Worm (Caenorhabditis elegans) whole organism, L4 larva: ENCODE measurements around the gene orc-4.

Experiments
- F10B5.3 ChIP-seq: sonication (generic microtip); optimal IDR thresholded peaks from 2 replicates; lab custom pipeline; 2016; ENCODE audit warnings: mild to moderate bottlenecking, missing genetic modification characterization, missing compliant biosample characterization
- F37D6.2 ChIP-seq: sonication (generic microtip); optimal IDR thresholded peaks from 2 replicates; lab custom pipeline; 2016; ENCODE audit warnings: mild to moderate bottlenecking, missing genetic modification characterization, missing compliant biosample characterization
- F44E2.7 ChIP-seq: fragments of 200-800 bp; sonication (Bioruptor generic); IDR thresholded peaks from 2 replicates; pipeline ENCODE4 v2.1.2; 2022; ENCODE audit warnings: missing genetic modification characterization, missing compliant biosample characterization
- F49E8.2 ChIP-seq: sonication (generic microtip); optimal IDR thresholded peaks from 2 replicates; lab custom pipeline; 2016; ENCODE audit warnings: missing compliant biosample characterization, mild to moderate bottlenecking, missing genetic modification characterization, borderline replicate concordance
- Y75B8A.6 ChIP-seq: fragments of 200-800 bp; sonication (Bioruptor generic); IDR thresholded peaks from 2 replicates; pipeline ENCODE4 v1.3.6; 2022; ENCODE audit warnings: missing genetic modification reagents, missing genetic modification characterization, missing compliant biosample characterization
- aly-2 ChIP-seq: sonication (generic microtip); optimal IDR thresholded peaks from 2 replicates; lab custom pipeline; 2018; ENCODE audit warnings: missing biosample characterization, missing genetic modification characterization
- ama-1 ChIP-seq: fragments of 150-350 bp; optimal IDR thresholded peaks from 2 replicates; lab custom pipeline; 2014; ENCODE audit warnings: inconsistent platforms, mixed read lengths
- ceh-20 ChIP-seq: fragments of 200-800 bp; sonication (Bioruptor generic); IDR thresholded peaks from 2 replicates; pipeline ENCODE4 v1.3.6; 2022; ENCODE audit warnings: missing genetic modification reagents, missing genetic modification characterization, missing compliant biosample characterization
- ceh-28 ChIP-seq: fragments of 150-350 bp; optimal IDR thresholded peaks from 2 replicates; lab custom pipeline; 2014; ENCODE audit warnings: missing biosample characterization, missing genetic modification reagents, missing genetic modification characterization
- ceh-44 ChIP-seq: fragments of 200-800 bp; sonication (Bioruptor generic); IDR thresholded peaks from 2 replicates; pipeline ENCODE4 v1.3.6; 2022; ENCODE audit warnings: missing genetic modification reagents, missing genetic modification characterization, missing compliant biosample characterization
- ceh-82 ChIP-seq: sonication (generic microtip); optimal IDR thresholded peaks from 2 replicates; lab custom pipeline; 2017; ENCODE audit warnings: missing biosample characterization, missing genetic modification characterization
- ces-1 ChIP-seq: fragments of 150-350 bp; sonication (generic microtip); optimal IDR thresholded peaks from 4 replicates; lab custom pipeline; 2014; ENCODE audit warnings: missing biosample characterization, missing genetic modification reagents, missing genetic modification characterization
- cey-2 ChIP-seq: sonication (generic microtip); optimal IDR thresholded peaks from 3 replicates; lab custom pipeline; 2017; ENCODE audit warnings: missing genetic modification characterization, mild to moderate bottlenecking, missing compliant biosample characterization, antibody characterized with exemption, borderline replicate concordance; ENCODE audit not compliant: insufficient read depth
- daf-12 ChIP-seq: fragments of 150-350 bp; optimal IDR thresholded peaks from 2 replicates; lab custom pipeline; 2014; ENCODE audit warnings: missing biosample characterization, missing genetic modification reagents, missing genetic modification characterization
- duxl-1 ChIP-seq: sonication (generic microtip); optimal IDR thresholded peaks from 2 replicates; lab custom pipeline; 2016; ENCODE audit warnings: mild to moderate bottlenecking, missing genetic modification characterization, moderate library complexity, missing compliant biosample characterization; ENCODE audit not compliant: poor library complexity
- dve-1 ChIP-seq: sonication (generic microtip); optimal IDR thresholded peaks from 2 replicates; lab custom pipeline; 2017; ENCODE audit warnings: antibody characterized with exemption, mild to moderate bottlenecking, missing genetic modification characterization, missing compliant biosample characterization; ENCODE audit not compliant: insufficient read depth
- egl-27 ChIP-seq: sonication (generic microtip); optimal IDR thresholded peaks from 3 replicates; lab custom pipeline; 2017; ENCODE audit warnings: missing biosample characterization, missing genetic modification reagents, missing genetic modification characterization
- egl-43 ChIP-seq: fragments of 200-800 bp; sonication (Bioruptor generic); IDR thresholded peaks from 2 replicates; pipeline ENCODE4 v1.3.6; 2022; ENCODE audit warnings: missing genetic modification reagents, missing genetic modification characterization, missing compliant biosample characterization
- gei-8 ChIP-seq: fragments of 200-800 bp; sonication (Bioruptor generic); optimal IDR thresholded peaks from 2 replicates; lab custom pipeline; 2018; ENCODE audit warnings: mild to moderate bottlenecking, missing genetic modification characterization, missing compliant biosample characterization
- hlh-11 ChIP-seq: fragments of 200-800 bp; sonication (Bioruptor generic); optimal IDR thresholded peaks from 2 replicates; lab custom pipeline; 2018; ENCODE audit warnings: mild to moderate bottlenecking, missing genetic modification characterization, missing compliant biosample characterization
- hmg-1.1 ChIP-seq: fragments of 200-800 bp; sonication (Bioruptor generic); IDR thresholded peaks from 2 replicates; pipeline ENCODE4 v1.3.6; 2022; ENCODE audit warnings: missing genetic modification reagents, missing genetic modification characterization, missing compliant biosample characterization
- lim-7 ChIP-seq: fragments of 200-800 bp; sonication (Bioruptor generic); IDR thresholded peaks from 2 replicates; pipeline ENCODE4 v1.3.6; 2022; ENCODE audit warnings: missing genetic modification characterization, missing compliant biosample characterization
- lin-1 ChIP-seq: fragments of 200-800 bp; sonication (Bioruptor generic); IDR thresholded peaks from 2 replicates; pipeline ENCODE4 v1.3.6; 2022; ENCODE audit warnings: missing genetic modification reagents, missing genetic modification characterization, missing compliant biosample characterization
- lin-13 ChIP-seq: fragments of 150-350 bp; optimal IDR thresholded peaks from 2 replicates; lab custom pipeline; 2014; ENCODE audit warnings: missing biosample characterization, missing genetic modification reagents, missing genetic modification characterization
- lir-3 ChIP-seq: sonication (generic microtip); optimal IDR thresholded peaks from 2 replicates; lab custom pipeline; 2016; ENCODE audit warnings: mild to moderate bottlenecking, missing genetic modification characterization, missing compliant biosample characterization
- mdl-1 ChIP-seq, 2 experiments: fragments of 150-350 bp in 1 of 2; sonication (generic microtip) in 1 of 2; optimal IDR thresholded peaks; 2 replicates each; lab custom pipeline; 2014 to 2017; ENCODE audit warnings: missing biosample characterization in 2 of 2, missing genetic modification characterization in 2 of 2
- mdt-29 ChIP-seq: fragments of 200-800 bp; sonication (Bioruptor generic); IDR thresholded peaks from 2 replicates; pipeline ENCODE4 v1.3.6; 2022; ENCODE audit warnings: missing genetic modification reagents, missing genetic modification characterization, missing compliant biosample characterization
- mep-1 ChIP-seq: fragments of 150-350 bp; sonication (generic microtip); optimal IDR thresholded peaks from 3 replicates; lab custom pipeline; 2014; ENCODE audit warnings: missing biosample characterization, missing genetic modification characterization
- mxl-2 ChIP-seq: fragments of 200-800 bp; sonication (Bioruptor generic); conservative IDR thresholded peaks from 2 replicates; pipeline ENCODE4 v1.3.6; 2022; ENCODE audit warnings: missing genetic modification reagents, missing genetic modification characterization, missing compliant biosample characterization
- mxl-3 ChIP-seq: fragments of 200-800 bp; sonication (Bioruptor generic); optimal IDR thresholded peaks from 2 replicates; lab custom pipeline; 2018; ENCODE audit warnings: mild to moderate bottlenecking, missing genetic modification characterization, missing compliant biosample characterization
- nhr-102 ChIP-seq: sonication (generic microtip); optimal IDR thresholded peaks from 2 replicates; lab custom pipeline; 2016; ENCODE audit warnings: mild to moderate bottlenecking, missing genetic modification characterization, moderate library complexity, missing compliant biosample characterization
- nhr-11 ChIP-seq: fragments of 150-350 bp; optimal IDR thresholded peaks from 2 replicates; lab custom pipeline; 2014; ENCODE audit warnings: missing biosample characterization, missing genetic modification characterization
- nhr-25 ChIP-seq: sonication (generic microtip); optimal IDR thresholded peaks from 2 replicates; lab custom pipeline; 2017; ENCODE audit warnings: missing genetic modification characterization, mild to moderate bottlenecking, missing compliant biosample characterization, antibody characterized with exemption, moderate library complexity, borderline replicate concordance; ENCODE audit not compliant: insufficient read depth
- nhr-42 ChIP-seq: fragments of 200-800 bp; sonication (Bioruptor generic); IDR thresholded peaks from 2 replicates; pipeline ENCODE4 v1.3.6; 2022; ENCODE audit warnings: missing genetic modification characterization, missing compliant biosample characterization
- nhr-48 ChIP-seq: sonication (generic microtip); optimal IDR thresholded peaks from 2 replicates; lab custom pipeline; 2016; ENCODE audit warnings: mild to moderate bottlenecking, missing genetic modification characterization, missing compliant biosample characterization
- nhr-76 ChIP-seq: fragments of 150-350 bp; optimal IDR thresholded peaks from 2 replicates; lab custom pipeline; 2014; ENCODE audit warnings: missing biosample characterization, missing genetic modification characterization
- nhr-77 ChIP-seq: fragments of 150-350 bp; optimal IDR thresholded peaks from 2 replicates; lab custom pipeline; 2014; ENCODE audit warnings: missing biosample characterization, missing genetic modification characterization
- php-3 ChIP-seq: fragments of 200-800 bp; sonication (Bioruptor generic); IDR thresholded peaks from 2 replicates; pipeline ENCODE4 v1.3.6; 2022; ENCODE audit warnings: missing genetic modification reagents, missing genetic modification characterization, missing compliant biosample characterization
- saeg-2 ChIP-seq: fragments of 200-800 bp; sonication (Bioruptor generic); IDR thresholded peaks from 2 replicates; pipeline ENCODE4 v1.3.6; 2022; ENCODE audit warnings: missing genetic modification reagents, missing genetic modification characterization, missing compliant biosample characterization
- sdz-12 ChIP-seq: fragments of 200-800 bp; sonication (Bioruptor generic); optimal IDR thresholded peaks from 2 replicates; lab custom pipeline; 2018; ENCODE audit warnings: mild to moderate bottlenecking, missing genetic modification characterization, missing compliant biosample characterization
- set-16 ChIP-seq: fragments of 200-800 bp; sonication (Bioruptor generic); IDR thresholded peaks from 2 replicates; pipeline ENCODE4 v1.3.6; 2022; ENCODE audit warnings: missing genetic modification reagents, missing genetic modification characterization, missing compliant biosample characterization
- skn-1 ChIP-seq: fragments of 150-350 bp; optimal IDR thresholded peaks from 2 replicates; lab custom pipeline; 2014; ENCODE audit warnings: missing biosample characterization, missing genetic modification characterization
- snpc-1.2 ChIP-seq: fragments of 200-800 bp; sonication (Bioruptor generic); IDR thresholded peaks from 2 replicates; pipeline ENCODE4 v1.3.6; 2022; ENCODE audit warnings: missing genetic modification reagents, missing genetic modification characterization, missing compliant biosample characterization
- snpc-4 ChIP-seq: fragments of 150-350 bp; optimal IDR thresholded peaks from 2 replicates; lab custom pipeline; 2014; ENCODE audit warnings: missing biosample characterization, missing genetic modification characterization
- spr-1 ChIP-seq: sonication (generic microtip); optimal IDR thresholded peaks from 2 replicates; lab custom pipeline; 2016; ENCODE audit warnings: mild to moderate bottlenecking, missing genetic modification characterization, missing compliant biosample characterization
- spr-3 ChIP-seq: fragments of 200-800 bp; sonication (Bioruptor generic); optimal IDR thresholded peaks from 2 replicates; lab custom pipeline; 2018; ENCODE audit warnings: mild to moderate bottlenecking, missing genetic modification characterization, missing compliant biosample characterization
- tag-97 ChIP-seq: fragments of 200-800 bp; sonication (Bioruptor generic); IDR thresholded peaks from 2 replicates; pipeline ENCODE4 v1.3.6; 2022; ENCODE audit warnings: missing genetic modification characterization, missing compliant biosample characterization
- unc-62 ChIP-seq, 3 experiments: fragments of 150-350 bp in 1 of 3; sonication (generic microtip); optimal IDR thresholded peaks in 2 of 3; peaks in 1 of 3; 1 replicate in 1 of 3; 2 replicates in 2 of 3; lab custom pipeline; 2014 to 2017; ENCODE audit warnings: missing biosample characterization in 3 of 3, missing genetic modification characterization in 3 of 3, missing genetic modification reagents in 3 of 3, missing genotype in 1 of 3
- vab-7 ChIP-seq: fragments of 200-800 bp; sonication (Bioruptor generic); IDR thresholded peaks from 2 replicates; pipeline ENCODE4 v1.3.6; 2022; ENCODE audit warnings: missing genetic modification reagents, missing genetic modification characterization, missing compliant biosample characterization
- zip-11 ChIP-seq: fragments of 200-800 bp; sonication (Bioruptor generic); IDR thresholded peaks from 2 replicates; pipeline ENCODE4 v1.3.6; 2022; ENCODE audit warnings: missing genetic modification characterization, missing compliant biosample characterization
- ztf-11 ChIP-seq: fragments of 150-350 bp; optimal IDR thresholded peaks from 2 replicates; lab custom pipeline; 2014; ENCODE audit warnings: missing biosample characterization, missing genetic modification characterization
- ztf-7 ChIP-seq: fragments of 150-350 bp; optimal IDR thresholded peaks from 2 replicates; lab custom pipeline; 2014; ENCODE audit warnings: missing biosample characterization, missing genetic modification characterization

Gene orc-4

ce11 chrIII:10651634-10652033 lies 5.7 kb downstream of the orc-4 start:
- TF ChIP-seq F44E2.7 (GFP tag; lab: Robert Waterston, UW) (no peak), lin-13 (GFP tag; lab: Kevin White, UChicago) (no peak), gei-8 (GFP tag; lab: Kevin White, UChicago) (no peak), mdl-1 (tag; optimal IDR thresholded peaks at IDR 0.05; lab: Kevin White, UChicago) (no peak), egl-27 (tag; lab: Kevin White, UChicago) (no peak), mxl-3 (GFP tag; lab: Kevin White, UChicago) (no peak), nhr-11 (no peak), mep-1 (tag; lab: Kevin White, UChicago) (peak; percentile 40), dve-1 (tag; lab: Kevin White, UChicago) (peak; percentile 2), php-3 (GFP tag; lab: Robert Waterston, UW) (no peak), nhr-42 (GFP tag; lab: Robert Waterston, UW) (no peak), unc-62 (GFP tag; optimal IDR thresholded peaks at IDR 0.05 in 1 of 2; lab: Kevin White, UChicago) (peak in 1 of 2 experiments; percentile 94), unc-62 (tag; optimal IDR thresholded peaks at IDR 0.05; lab: Kevin White, UChicago) (no peak), skn-1 (tag; lab: Kevin White, UChicago) (no peak), sdz-12 (GFP tag; lab: Kevin White, UChicago) (no peak), ceh-28 (tag; lab: Kevin White, UChicago) (peak; percentile 34), aly-2 (tag; lab: Kevin White, UChicago) (no peak), F49E8.2 (no peak), Y75B8A.6 (GFP tag; lab: Robert Waterston, UW) (no peak), hmg-1.1 (GFP tag; lab: Robert Waterston, UW) (peak; percentile 89), zip-11 (GFP tag; lab: Robert Waterston, UW) (no peak), snpc-4 (no peak), lin-1 (no peak), ceh-20 (GFP tag; lab: Robert Waterston, UW) (no peak), hlh-11 (peak; percentile 59), nhr-77 (tag; lab: Kevin White, UChicago) (no peak), ces-1 (GFP tag; lab: Kevin White, UChicago) (no peak), spr-1 (tag; lab: Kevin White, UChicago) (no peak), spr-3 (no peak), lim-7 (no peak), duxl-1 (tag; lab: Kevin White, UChicago) (no peak), daf-12 (no peak), saeg-2 (no peak), mdt-29 (GFP tag; lab: Robert Waterston, UW) (no peak), egl-43 (GFP tag; lab: Robert Waterston, UW) (no peak), ceh-82 (tag; lab: Kevin White, UChicago) (no peak), lir-3 (tag; lab: Kevin White, UChicago) (no peak), F37D6.2 (tag; lab: Kevin White, UChicago) (no peak), ztf-11 (tag; lab: Kevin White, UChicago) (no peak), nhr-25 (tag; lab: Kevin White, UChicago) (no peak), ceh-44 (GFP tag; lab: Robert Waterston, UW) (no peak), ama-1 (lab: Kevin White, UChicago) (no peak), F10B5.3 (tag; lab: Kevin White, UChicago) (no peak), snpc-1.2 (GFP tag; lab: Robert Waterston, UW) (0 out of 2 replicates have a peak, but pooled peaks have one; percentile 16), nhr-102 (tag; lab: Kevin White, UChicago) (no peak), set-16 (GFP tag; lab: Robert Waterston, UW) (no peak), cey-2 (no peak), ztf-7 (tag; lab: Kevin White, UChicago) (no peak), nhr-48 (no peak), nhr-76 (tag; lab: Kevin White, UChicago) (no peak), vab-7 (GFP tag; lab: Robert Waterston, UW) (no peak), tag-97 (no peak), mxl-2 (GFP tag; lab: Robert Waterston, UW) (no peak)
